Fruit fly (Drosophila melanogaster): ENCODE results near the gene Pgant2.

dm6 chr2L:3369083-3369653 is 57.4 kb downstream of the Pgant2 start:
- no peak for TF ChIP-seq psq (optimal IDR thresholded peaks at IDR 0.05)
- no peak for TF ChIP-seq EcR (GFP tag; optimal IDR thresholded peaks at IDR 0.05)
